Worm (Caenorhabditis elegans) whole organism, early embryonic: ENCODE data around the gene pept-1.

ENCODE experiments used
- B0310.2 ChIP-seq: sonication (generic microtip); optimal IDR thresholded peaks from 2 replicates; lab custom pipeline; 2016; ENCODE audit warnings: mild to moderate bottlenecking, missing genetic modification characterization, missing compliant biosample characterization
- F13C5.2 ChIP-seq: sonication (generic microtip); optimal IDR thresholded peaks from 2 replicates; lab custom pipeline; 2017; ENCODE audit warnings: mild to moderate bottlenecking, missing genetic modification characterization, inconsistent platforms, missing compliant biosample characterization
- aly-1 ChIP-seq: sonication (generic microtip); optimal IDR thresholded peaks from 2 replicates; lab custom pipeline; 2016; ENCODE audit warnings: missing genetic modification characterization, missing compliant biosample characterization
- ama-1 ChIP-seq: fragments of 150-350 bp; optimal IDR thresholded peaks from 2 replicates; lab custom pipeline; 2014
- ceh-13 ChIP-seq: fragments of 200-800 bp; sonication (Bioruptor generic); optimal IDR thresholded peaks from 2 replicates; lab custom pipeline; 2018; ENCODE audit warnings: mild to moderate bottlenecking, missing genetic modification characterization, missing compliant biosample characterization
- ceh-36 ChIP-seq: sonication (generic microtip); optimal IDR thresholded peaks from 2 replicates; lab custom pipeline; 2016; ENCODE audit warnings: missing genetic modification characterization, inconsistent platforms, missing compliant biosample characterization
- ets-7 ChIP-seq: sonication (generic microtip); optimal IDR thresholded peaks from 2 replicates; lab custom pipeline; 2016; ENCODE audit warnings: missing genotype, missing genetic modification characterization, missing compliant biosample characterization
- flt-1 ChIP-seq: fragments of 200-800 bp; sonication (Bioruptor generic); IDR thresholded peaks from 2 replicates; pipeline ENCODE4 v1.3.6; 2022; ENCODE audit warnings: missing genetic modification characterization, missing compliant biosample characterization
- hmbx-1 ChIP-seq: sonication (generic microtip); optimal IDR thresholded peaks from 2 replicates; lab custom pipeline; 2016; ENCODE audit warnings: mild to moderate bottlenecking, missing genetic modification characterization, missing compliant biosample characterization
- hmg-4 ChIP-seq: fragments of 200-800 bp; sonication (Bioruptor generic); optimal IDR thresholded peaks from 2 replicates; lab custom pipeline; 2018; ENCODE audit warnings: mild to moderate bottlenecking, missing genetic modification characterization, missing compliant biosample characterization
- hnd-1 ChIP-seq: sonication (generic microtip); optimal IDR thresholded peaks from 2 replicates; lab custom pipeline; 2016; ENCODE audit warnings: missing genetic modification characterization, missing compliant biosample characterization
- pes-1 ChIP-seq: fragments of 200-800 bp; sonication (Bioruptor generic); IDR thresholded peaks from 2 replicates; pipeline ENCODE4 v1.3.6; 2022; ENCODE audit warnings: missing genetic modification reagents, missing genetic modification characterization, missing compliant biosample characterization
- scrt-1 ChIP-seq: fragments of 200-800 bp; sonication (Bioruptor generic); IDR thresholded peaks from 2 replicates; pipeline ENCODE4 v1.3.6; 2022; ENCODE audit warnings: missing genetic modification characterization, missing compliant biosample characterization
- sea-1 ChIP-seq: fragments of 200-800 bp; sonication (Bioruptor generic); conservative IDR thresholded peaks from 2 replicates; pipeline ENCODE4 v1.3.6; 2022; ENCODE audit warnings: missing genetic modification characterization, missing compliant biosample characterization
- tbx-11 ChIP-seq: fragments of 200-800 bp; sonication (Bioruptor generic); IDR thresholded peaks from 2 replicates; pipeline ENCODE4 v1.3.6; 2022; ENCODE audit warnings: missing genetic modification characterization, missing compliant biosample characterization
- tbx-37 ChIP-seq: fragments of 200-800 bp; sonication (Bioruptor generic); conservative IDR thresholded peaks from 2 replicates; pipeline ENCODE4 v1.3.6; 2022; ENCODE audit warnings: missing genetic modification reagents, missing genetic modification characterization, missing compliant biosample characterization
- tra-4 ChIP-seq: sonication (generic microtip); optimal IDR thresholded peaks from 2 replicates; lab custom pipeline; 2017; ENCODE audit warnings: missing genetic modification characterization, missing compliant biosample characterization

The pept-1 gene

ce11 chrX:6484780-6485179 lies 28.1 kb downstream of the pept-1 start, which contains the start of gene gar-1:
TSS of gene gar-1 (minus strand) at chrX:6484880.
- no peak for TF ChIP-seq sea-1 (GFP tag; lab: Robert Waterston, UW)
- TF ChIP-seq hmbx-1 (tag; lab: Kevin White, UChicago), result no peak
- no peak for TF ChIP-seq ets-7 (tag; lab: Kevin White, UChicago)

ce11 chrX:6499736-6500135 lies 43.1 kb downstream of the pept-1 start, which contains the start of gene actl-1:
TSS of gene actl-1 (minus strand) at chrX:6499836.
- TF ChIP-seq scrt-1 (GFP tag; lab: Robert Waterston, UW), result no peak
- TF ChIP-seq hmg-4 (GFP tag; lab: Kevin White, UChicago), result no peak
- TF ChIP-seq ama-1 (lab: Kevin White, UChicago), result no peak
- TF ChIP-seq aly-1 (tag; lab: Kevin White, UChicago), result no peak
- no peak for TF ChIP-seq flt-1 (GFP tag; lab: Robert Waterston, UW)

ce11 chrX:6503148-6503547 lies 46.5 kb downstream of the pept-1 start:
- TF ChIP-seq tbx-11 (GFP tag; lab: Robert Waterston, UW) (no peak), ets-7 (tag; lab: Kevin White, UChicago) (no peak), pes-1 (GFP tag; lab: Robert Waterston, UW) (no peak), F13C5.2 (tag; lab: Kevin White, UChicago) (no peak), hmbx-1 (tag; lab: Kevin White, UChicago) (no peak), tra-4 (tag; lab: Kevin White, UChicago) (no peak), scrt-1 (GFP tag; lab: Robert Waterston, UW) (no peak), tbx-37 (no peak), ama-1 (lab: Kevin White, UChicago) (no peak), ceh-13 (GFP tag; lab: Kevin White, UChicago) (no peak), B0310.2 (tag; lab: Kevin White, UChicago) (no peak), flt-1 (GFP tag; lab: Robert Waterston, UW) (no peak), aly-1 (tag; lab: Kevin White, UChicago) (no peak), ceh-36 (no peak), hnd-1 (tag; lab: Kevin White, UChicago) (no peak), hmg-4 (GFP tag; lab: Kevin White, UChicago) (no peak), sea-1 (GFP tag; lab: Robert Waterston, UW) (no peak)

- TF ChIP-seq ama-1 (lab: Kevin White, UChicago), result no peak
- TF ChIP-seq F13C5.2 (tag; lab: Kevin White, UChicago), result peak; percentile 5
Observed at ce11 chrX:6505008-6505407, 48.3 kb downstream of the pept-1 start, which contains the start of gene cdf-1. TSS of gene cdf-1 (minus strand) at chrX:6505143.

- TF ChIP-seq flt-1 (GFP tag; lab: Robert Waterston, UW) (no peak), tra-4 (tag; lab: Kevin White, UChicago) (no peak), hmbx-1 (tag; lab: Kevin White, UChicago) (no peak), tbx-37 (no peak), aly-1 (tag; lab: Kevin White, UChicago) (no peak), ceh-36 (no peak), hnd-1 (tag; lab: Kevin White, UChicago) (no peak), scrt-1 (GFP tag; lab: Robert Waterston, UW) (no peak), tbx-11 (GFP tag; lab: Robert Waterston, UW) (no peak), ama-1 (lab: Kevin White, UChicago) (no peak), sea-1 (GFP tag; lab: Robert Waterston, UW) (no peak), ets-7 (tag; lab: Kevin White, UChicago) (no peak), hmg-4 (GFP tag; lab: Kevin White, UChicago) (no peak), ceh-13 (GFP tag; lab: Kevin White, UChicago) (no peak)
Observed at ce11 chrX:6505662-6506061, 49.0 kb downstream of the pept-1 start, which contains the start of gene glr-8. TSS of gene glr-8 (plus strand) at chrX:6505980.

ce11 chrX:6507734-6508133 lies 51.1 kb downstream of the pept-1 start:
- no peak for TF ChIP-seq tbx-11 (GFP tag; lab: Robert Waterston, UW)
- TF ChIP-seq ceh-13 (GFP tag; lab: Kevin White, UChicago), result no peak
- no peak for TF ChIP-seq flt-1 (GFP tag; lab: Robert Waterston, UW)
- TF ChIP-seq ceh-36, result no peak
- TF ChIP-seq pes-1 (GFP tag; lab: Robert Waterston, UW), result no peak
- TF ChIP-seq ama-1 (lab: Kevin White, UChicago), result no peak
- TF ChIP-seq scrt-1 (GFP tag; lab: Robert Waterston, UW), result no peak
- no peak for TF ChIP-seq hnd-1 (tag; lab: Kevin White, UChicago)
- TF ChIP-seq hmg-4 (GFP tag; lab: Kevin White, UChicago), result no peak
- no peak for TF ChIP-seq B0310.2 (tag; lab: Kevin White, UChicago)
- no peak for TF ChIP-seq aly-1 (tag; lab: Kevin White, UChicago)

ce11 chrX:6509813-6510212 lies 53.1 kb downstream of the pept-1 start:
- TF ChIP-seq B0310.2 (tag; lab: Kevin White, UChicago), result no peak
- no peak for TF ChIP-seq hmbx-1 (tag; lab: Kevin White, UChicago)
- no peak for TF ChIP-seq ceh-13 (GFP tag; lab: Kevin White, UChicago)
- no peak for TF ChIP-seq tra-4 (tag; lab: Kevin White, UChicago)
- TF ChIP-seq tbx-37, result no peak
- TF ChIP-seq tbx-11 (GFP tag; lab: Robert Waterston, UW), result no peak
- TF ChIP-seq aly-1 (tag; lab: Kevin White, UChicago), result no peak
- no peak for TF ChIP-seq pes-1 (GFP tag; lab: Robert Waterston, UW)
- TF ChIP-seq ets-7 (tag; lab: Kevin White, UChicago), result no peak
- TF ChIP-seq sea-1 (GFP tag; lab: Robert Waterston, UW), result no peak
- no peak for TF ChIP-seq ama-1 (lab: Kevin White, UChicago)
- TF ChIP-seq hnd-1 (tag; lab: Kevin White, UChicago), result no peak
- TF ChIP-seq F13C5.2 (tag; lab: Kevin White, UChicago), result no peak
- no peak for TF ChIP-seq hmg-4 (GFP tag; lab: Kevin White, UChicago)
- no peak for TF ChIP-seq ceh-36
- no peak for TF ChIP-seq flt-1 (GFP tag; lab: Robert Waterston, UW)
- no peak for TF ChIP-seq scrt-1 (GFP tag; lab: Robert Waterston, UW)
